Fruit fly (Drosophila melanogaster) whole organism, pupa: ENCODE data around the gene Vha14-2.

Experiments
- CG12605 ChIP-seq: fragments of 200-800 bp; sonication (Bioruptor generic); IDR thresholded peaks from 2 replicates; pipeline ENCODE4 v1.3.6; 2022; ENCODE audit warnings: missing biosample characterization, missing genetic modification characterization
- CG4496 ChIP-seq: fragments of 200-800 bp; sonication (Bioruptor generic); IDR thresholded peaks from 3 replicates; pipeline ENCODE4 v1.3.6; 2022; ENCODE audit warnings: missing biosample characterization, missing genetic modification characterization

DNA sequence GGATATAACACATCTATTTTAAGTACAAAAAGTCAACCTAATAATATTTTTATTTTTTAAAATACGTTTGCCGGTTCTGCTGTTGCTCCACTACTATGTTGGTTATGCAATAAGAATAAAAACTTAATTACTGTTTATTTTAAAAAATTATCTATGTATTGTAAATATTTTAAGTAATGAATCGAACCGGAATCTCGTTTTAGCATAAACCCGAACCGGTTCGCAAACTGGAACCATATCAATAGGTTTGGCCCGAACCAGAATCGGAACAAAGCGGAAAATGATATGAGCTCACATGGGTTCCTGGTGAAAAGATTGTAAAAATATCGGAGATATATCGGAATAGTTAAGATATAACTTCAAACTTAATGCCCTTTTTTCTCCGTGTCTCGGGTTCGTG is 15.7 kb upstream of the Vha14-2 start:
- no peak for TF ChIP-seq CG12605 (GFP tag; lab: Robert Waterston, UW)
- TF ChIP-seq CG4496 (GFP tag; lab: Robert Waterston, UW), result peak; percentile 20; the same call in 1 of the 3 replicates
